Worm (Caenorhabditis elegans) whole organism, late embryonic: ENCODE measurements around the gene F34D10.3.
"Not testable (repeated sequence)": the region's sequence is repeated elsewhere in the genome, so short reads cannot be mapped to it uniquely, and the experiment has no call there.

ENCODE experiments used
- C38D4.7 ChIP-seq: fragments of 200-800 bp; sonication (Bioruptor generic); optimal IDR thresholded peaks from 2 replicates; lab custom pipeline; 2018; ENCODE audit warnings: mild to moderate bottlenecking, missing genetic modification characterization, moderate library complexity, missing compliant biosample characterization
- K02D7.2 ChIP-seq: sonication (generic microtip); optimal IDR thresholded peaks from 2 replicates; lab custom pipeline; 2017; ENCODE audit warnings: mild to moderate bottlenecking, missing genetic modification characterization, missing compliant biosample characterization
- K09A11.1 ChIP-seq: sonication (generic microtip); optimal IDR thresholded peaks from 2 replicates; lab custom pipeline; 2017; ENCODE audit warnings: antibody characterized with exemption, mild to moderate bottlenecking, missing genetic modification characterization, missing compliant biosample characterization; ENCODE audit not compliant: insufficient read depth
- Y22D7AL.16 ChIP-seq: sonication (generic microtip); optimal IDR thresholded peaks from 2 replicates; lab custom pipeline; 2016; ENCODE audit warnings: missing genetic modification characterization, missing compliant biosample characterization
- ceh-14 ChIP-seq: sonication (generic microtip); optimal IDR thresholded peaks from 2 replicates; lab custom pipeline; 2016; ENCODE audit warnings: missing genotype, missing genetic modification characterization, missing compliant biosample characterization
- ceh-2 ChIP-seq: sonication (generic microtip); optimal IDR thresholded peaks from 2 replicates; lab custom pipeline; 2016; ENCODE audit warnings: missing genotype, missing genetic modification characterization, missing compliant biosample characterization
- ceh-24 ChIP-seq: sonication (generic microtip); optimal IDR thresholded peaks from 2 replicates; lab custom pipeline; 2016; ENCODE audit warnings: mild to moderate bottlenecking, missing genetic modification characterization, missing compliant biosample characterization
- ceh-45 ChIP-seq: fragments of 200-800 bp; sonication (Bioruptor generic); IDR thresholded peaks from 2 replicates; pipeline ENCODE4 v1.3.6; 2022; ENCODE audit warnings: missing genetic modification reagents, missing genetic modification characterization, missing compliant biosample characterization
- ceh-9 ChIP-seq: sonication (generic microtip); optimal IDR thresholded peaks from 2 replicates; lab custom pipeline; 2016; ENCODE audit warnings: mild to moderate bottlenecking, missing genetic modification characterization, inconsistent platforms, missing compliant biosample characterization
- dmd-4 ChIP-seq: sonication (generic microtip); optimal IDR thresholded peaks from 2 replicates; lab custom pipeline; 2016; ENCODE audit warnings: borderline replicate concordance, missing genetic modification characterization, missing compliant biosample characterization
- elt-2 ChIP-seq: sonication (generic microtip); optimal IDR thresholded peaks from 2 replicates; lab custom pipeline; 2016; ENCODE audit warnings: missing genetic modification reagents, missing genetic modification characterization, missing compliant biosample characterization
- ets-4 ChIP-seq: sonication (generic microtip); optimal IDR thresholded peaks from 2 replicates; lab custom pipeline; 2016; ENCODE audit warnings: missing genetic modification characterization, missing compliant biosample characterization
- eyg-1 ChIP-seq: sonication (generic microtip); optimal IDR thresholded peaks from 2 replicates; lab custom pipeline; 2016; ENCODE audit warnings: missing genotype, missing genetic modification characterization, missing compliant biosample characterization
- fkh-6 ChIP-seq: sonication (generic microtip); optimal IDR thresholded peaks from 2 replicates; lab custom pipeline; 2016; ENCODE audit warnings: missing genetic modification characterization, missing compliant biosample characterization
- hlh-30 ChIP-seq: sonication (generic microtip); optimal IDR thresholded peaks from 2 replicates; lab custom pipeline; 2017; ENCODE audit warnings: antibody characterized with exemption, missing genetic modification characterization, missing compliant biosample characterization; ENCODE audit not compliant: insufficient read depth
- lim-6 ChIP-seq: sonication (generic microtip); optimal IDR thresholded peaks from 2 replicates; lab custom pipeline; 2016; ENCODE audit warnings: missing genetic modification characterization, missing compliant biosample characterization
- lin-11 ChIP-seq: fragments of 200-800 bp; sonication (Bioruptor generic); optimal IDR thresholded peaks from 2 replicates; lab custom pipeline; 2018; ENCODE audit warnings: mild to moderate bottlenecking, missing genetic modification characterization, missing compliant biosample characterization
- nhr-232 ChIP-seq: sonication (generic microtip); optimal IDR thresholded peaks from 2 replicates; lab custom pipeline; 2016; ENCODE audit warnings: missing genetic modification characterization, missing compliant biosample characterization
- odd-2 ChIP-seq: sonication (generic microtip); optimal IDR thresholded peaks from 2 replicates; lab custom pipeline; 2017; ENCODE audit warnings: antibody characterized with exemption, mild to moderate bottlenecking, missing genetic modification characterization, missing compliant biosample characterization
- pax-1 ChIP-seq: fragments of 150-350 bp; optimal IDR thresholded peaks from 2 replicates; lab custom pipeline; 2014; ENCODE audit warnings: missing biosample characterization, missing genetic modification characterization
- pha-2 ChIP-seq: sonication (generic microtip); optimal IDR thresholded peaks from 2 replicates; lab custom pipeline; 2017; ENCODE audit warnings: mild to moderate bottlenecking, missing genetic modification characterization, missing compliant biosample characterization
- pqm-1 ChIP-seq: sonication (generic microtip); optimal IDR thresholded peaks from 2 replicates; lab custom pipeline; 2016; ENCODE audit warnings: missing genetic modification characterization, missing compliant biosample characterization
- ref-2 ChIP-seq: sonication (generic microtip); optimal IDR thresholded peaks from 2 replicates; lab custom pipeline; 2016; ENCODE audit warnings: missing genetic modification characterization, missing compliant biosample characterization
- sox-2 ChIP-seq: fragments of 200-800 bp; sonication (Bioruptor generic); IDR thresholded peaks from 2 replicates; pipeline ENCODE4 v1.3.6; 2022; ENCODE audit warnings: missing genetic modification reagents, missing genetic modification characterization, missing compliant biosample characterization
- sox-4 ChIP-seq: sonication (generic microtip); optimal IDR thresholded peaks from 2 replicates; lab custom pipeline; 2017; ENCODE audit warnings: mild to moderate bottlenecking, missing genetic modification characterization, inconsistent platforms, missing compliant biosample characterization
- syd-9 ChIP-seq: sonication (generic microtip); optimal IDR thresholded peaks from 2 replicates; lab custom pipeline; 2016; ENCODE audit warnings: mild to moderate bottlenecking, missing genetic modification characterization, moderate library complexity, missing compliant biosample characterization
- unc-3 ChIP-seq, 2 experiments: fragments of 200-800 bp in 1 of 2; sonication (Bioruptor generic) in 1 of 2; sonication (generic microtip) in 1 of 2; conservative IDR thresholded peaks in 1 of 2; optimal IDR thresholded peaks in 1 of 2; 2 replicates each; pipeline versions ENCODE4 v1.3.6 to Lab custom; 2016 to 2022; ENCODE audit warnings: missing compliant biosample characterization in 2 of 2, missing genetic modification characterization in 2 of 2, missing genetic modification reagents in 1 of 2
- unc-42 ChIP-seq: sonication (generic microtip); optimal IDR thresholded peaks from 2 replicates; lab custom pipeline; 2016; ENCODE audit warnings: missing genotype, missing genetic modification characterization, missing compliant biosample characterization
- zip-5 ChIP-seq: sonication (generic microtip); optimal IDR thresholded peaks from 2 replicates; lab custom pipeline; 2016; ENCODE audit warnings: missing genetic modification characterization, missing compliant biosample characterization

Gene F34D10.3

DNA sequence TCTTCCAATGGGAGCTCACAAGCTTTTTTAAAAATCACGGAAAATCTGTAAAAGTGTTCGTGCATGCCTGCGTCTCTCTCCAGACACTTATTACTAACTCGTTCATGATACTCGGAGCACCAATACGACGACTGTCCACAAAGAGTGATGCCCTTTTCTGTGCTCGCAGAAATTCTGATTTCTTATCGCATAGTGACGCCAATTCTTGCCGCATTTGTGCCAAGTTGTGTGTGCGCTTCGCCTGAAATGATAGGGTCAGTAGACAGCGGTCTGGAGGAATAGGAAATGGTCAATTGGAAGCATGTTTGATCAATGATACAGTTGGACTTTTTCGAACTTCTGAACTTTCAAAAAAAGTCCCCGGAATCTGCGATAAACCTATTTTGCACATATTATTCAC lies 30.0 kb downstream of the F34D10.3 start:
- TF ChIP-seq elt-2 (tag; lab: Kevin White, UChicago) (peak; percentile 26), pqm-1 (tag; lab: Kevin White, UChicago) (no peak)

- TF ChIP-seq ceh-9 (no peak), K02D7.2 (tag; lab: Kevin White, UChicago) (no peak), eyg-1 (no peak), sox-4 (tag; lab: Kevin White, UChicago) (no peak), syd-9 (no peak), Y22D7AL.16 (tag; lab: Kevin White, UChicago) (no peak), hlh-30 (tag; lab: Kevin White, UChicago) (no peak), fkh-6 (tag; lab: Kevin White, UChicago) (no peak), unc-42 (no peak), zip-5 (tag; lab: Kevin White, UChicago) (no peak), K09A11.1 (tag; lab: Kevin White, UChicago) (no peak)
Observed at ce11 chrIII:3764584-3764983, 30.5 kb downstream of the F34D10.3 start.

DNA sequence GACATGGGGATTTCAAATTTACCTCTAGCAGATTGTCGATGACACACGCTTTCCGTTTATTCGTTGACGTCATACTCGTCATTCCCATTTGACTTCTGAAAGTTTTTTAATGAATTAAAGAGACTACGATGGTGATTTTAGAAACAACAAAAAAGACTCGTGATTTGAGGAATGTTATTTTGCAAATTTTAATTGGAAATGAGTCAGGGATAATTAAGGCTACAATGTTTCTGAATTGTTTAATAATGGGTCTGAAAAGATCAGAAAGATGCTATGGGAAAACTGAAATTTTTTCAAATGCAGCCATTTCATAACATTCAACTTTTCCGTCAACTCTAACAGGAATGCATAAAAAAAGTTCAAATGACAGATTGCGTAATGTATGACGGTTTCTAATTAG lies 31.4 kb downstream of the F34D10.3 start, which contains the start of gene C44F1.1:
TSS of gene C44F1.1 (minus strand) at position 101 of the 400 bp plus-strand sequence.
- no peak for TF ChIP-seq nhr-232 (tag; lab: Kevin White, UChicago)

DNA sequence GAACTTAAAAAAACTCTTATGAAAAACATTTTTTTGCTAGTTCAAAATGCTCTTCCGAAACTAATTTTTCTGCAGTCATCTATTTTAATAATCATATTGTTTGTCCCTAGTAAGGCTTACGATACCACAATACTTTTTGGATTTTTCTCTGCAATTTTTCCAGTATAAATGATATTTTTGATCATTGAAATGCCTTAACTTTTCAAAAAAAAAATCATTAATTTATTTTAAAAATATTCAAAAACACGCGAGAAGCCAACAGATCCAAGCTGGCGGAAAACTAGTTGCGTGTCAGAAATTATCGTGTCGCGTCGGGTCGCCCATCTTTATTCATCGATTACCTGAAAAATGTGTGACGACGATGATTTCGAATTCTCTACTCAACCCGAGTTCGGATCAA lies 34.1 kb downstream of the F34D10.3 start, which contains the start of gene gmeb-3:
TSS of gene gmeb-3 (plus strand) at position 301 of the 400 bp plus-strand sequence.
- TF ChIP-seq lin-11 (tag; lab: Kevin White, UChicago) (no peak), Y22D7AL.16 (tag; lab: Kevin White, UChicago) (no peak), C38D4.7 (GFP tag; lab: Kevin White, UChicago) (no peak), pax-1 (no peak), ceh-24 (tag; lab: Kevin White, UChicago) (no peak), ceh-45 (GFP tag; lab: Robert Waterston, UW) (no peak), ceh-2 (tag; lab: Kevin White, UChicago) (no peak), syd-9 (no peak)

DNA sequence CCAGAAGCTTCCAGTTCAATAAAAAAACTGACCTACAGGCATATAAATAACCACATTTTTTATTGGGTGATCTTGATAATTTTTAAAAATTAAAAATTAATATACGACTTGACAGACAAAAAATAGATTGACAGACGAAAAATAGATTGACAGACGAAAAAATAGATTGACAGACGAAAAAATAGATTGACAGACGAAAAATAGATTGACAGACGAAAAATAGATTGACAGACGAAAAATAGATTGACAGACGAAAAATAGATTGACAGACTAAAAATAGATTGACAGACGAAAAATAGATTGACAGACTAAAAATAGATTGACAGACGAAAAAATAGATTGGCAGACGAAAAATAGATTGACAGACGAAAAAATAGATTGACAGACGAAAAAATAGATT lies 36.3 kb downstream of the F34D10.3 start:
- peak; percentile 28; the same call in 1 of the 2 replicates for TF ChIP-seq sox-2
- peak; percentile 66 for TF ChIP-seq ceh-45 (GFP tag; lab: Robert Waterston, UW)
- TF ChIP-seq unc-3 (GFP tag; conservative IDR thresholded peaks at IDR 0.05; lab: Robert Waterston, UW), result peak; percentile 87
- not testable (repeated sequence) for TF ChIP-seq unc-3 (tag; optimal IDR thresholded peaks at IDR 0.05; lab: Kevin White, UChicago)

DNA sequence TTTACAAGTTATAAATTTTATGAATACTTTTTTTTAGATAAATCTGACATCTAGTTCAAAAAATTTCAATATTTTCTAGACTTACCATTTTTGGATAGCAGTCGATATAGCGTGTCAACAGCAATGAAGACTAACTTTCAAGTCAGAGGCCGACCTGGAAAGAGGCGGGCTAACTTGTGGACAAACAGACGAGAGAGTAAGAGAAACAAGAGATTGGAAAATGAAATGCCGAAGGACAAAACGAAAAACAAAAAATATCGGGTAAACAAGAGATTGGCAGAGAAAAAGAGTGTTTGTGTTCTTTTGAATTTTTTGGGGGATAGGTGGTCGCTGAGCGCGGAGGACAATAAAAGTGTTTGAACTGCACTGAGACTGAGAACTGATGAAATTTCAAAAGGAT lies 39.1 kb downstream of the F34D10.3 start, which contains the start of gene lec-4:
TSS of gene lec-4 (minus strand) at position 154 of the 400 bp plus-strand sequence.
- TF ChIP-seq lim-6 (no peak), ets-4 (tag; lab: Kevin White, UChicago) (no peak), pax-1 (no peak), dmd-4 (no peak)

DNA sequence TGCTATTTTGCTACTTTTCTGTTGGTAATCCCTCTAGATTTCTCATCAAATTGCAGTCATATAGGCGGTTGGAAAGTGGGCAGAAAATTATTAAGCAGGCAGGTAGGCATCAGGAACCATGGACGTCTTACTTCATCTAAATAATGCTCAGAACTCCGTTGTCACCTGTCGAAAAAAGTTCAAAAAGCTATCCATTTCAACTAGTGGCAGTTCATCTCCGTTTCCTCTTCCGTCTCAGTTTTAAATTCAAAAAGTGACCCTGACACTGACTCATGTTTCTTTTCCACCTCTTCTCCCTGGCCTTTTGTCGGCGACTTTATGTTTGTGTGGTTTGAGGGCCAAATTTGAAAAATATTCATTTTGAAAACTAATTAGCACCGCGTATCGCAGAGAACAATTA lies 40.5 kb downstream of the F34D10.3 start:
- TF ChIP-seq ceh-14 (tag; lab: Kevin White, UChicago), result no peak
- peak; percentile 4 for TF ChIP-seq ref-2 (tag; lab: Kevin White, UChicago)
- no peak for TF ChIP-seq K02D7.2 (tag; lab: Kevin White, UChicago)
- no peak for TF ChIP-seq odd-2 (tag; lab: Kevin White, UChicago)
- TF ChIP-seq pha-2 (tag; lab: Kevin White, UChicago), result no peak
